Fruit fly (Drosophila melanogaster) whole organism, pupa: Measurements from ENCODE around the gene LysB.
A peak's percentile ranks its signal among the peaks of the same experiment; 100 is the strongest.

Source experiments
- CG14655 ChIP-seq: fragments of 200-800 bp; sonication (Bioruptor generic); optimal IDR thresholded peaks from 3 replicates; lab custom pipeline; 2017; ENCODE audit warnings: mild to moderate bottlenecking, missing biosample characterization, missing genetic modification reagents, missing genetic modification characterization
- CG9948 ChIP-seq: fragments of 200-800 bp; sonication (Bioruptor generic); optimal IDR thresholded peaks from 2 replicates; lab custom pipeline; 2018; ENCODE audit warnings: missing biosample characterization, mild to moderate bottlenecking, missing genetic modification characterization, moderate library complexity
- EcR ChIP-seq: fragments of 200-800 bp; sonication (Bioruptor generic); optimal IDR thresholded peaks from 3 replicates; lab custom pipeline; 2019; ENCODE audit warnings: missing biosample characterization, missing genetic modification characterization, mild to moderate bottlenecking, moderate library complexity, missing genetic modification reagents
- Ets98B ChIP-seq: fragments of 200-800 bp; sonication (Bioruptor generic); IDR thresholded peaks from 2 replicates; pipeline ENCODE4 v1.3.6; 2022; ENCODE audit warnings: missing biosample characterization, missing genetic modification characterization
- Pif1A ChIP-seq: fragments of 200-800 bp; sonication (Bioruptor generic); optimal IDR thresholded peaks from 3 replicates; lab custom pipeline; 2016; ENCODE audit warnings: missing biosample characterization, missing genetic modification characterization

DNA sequence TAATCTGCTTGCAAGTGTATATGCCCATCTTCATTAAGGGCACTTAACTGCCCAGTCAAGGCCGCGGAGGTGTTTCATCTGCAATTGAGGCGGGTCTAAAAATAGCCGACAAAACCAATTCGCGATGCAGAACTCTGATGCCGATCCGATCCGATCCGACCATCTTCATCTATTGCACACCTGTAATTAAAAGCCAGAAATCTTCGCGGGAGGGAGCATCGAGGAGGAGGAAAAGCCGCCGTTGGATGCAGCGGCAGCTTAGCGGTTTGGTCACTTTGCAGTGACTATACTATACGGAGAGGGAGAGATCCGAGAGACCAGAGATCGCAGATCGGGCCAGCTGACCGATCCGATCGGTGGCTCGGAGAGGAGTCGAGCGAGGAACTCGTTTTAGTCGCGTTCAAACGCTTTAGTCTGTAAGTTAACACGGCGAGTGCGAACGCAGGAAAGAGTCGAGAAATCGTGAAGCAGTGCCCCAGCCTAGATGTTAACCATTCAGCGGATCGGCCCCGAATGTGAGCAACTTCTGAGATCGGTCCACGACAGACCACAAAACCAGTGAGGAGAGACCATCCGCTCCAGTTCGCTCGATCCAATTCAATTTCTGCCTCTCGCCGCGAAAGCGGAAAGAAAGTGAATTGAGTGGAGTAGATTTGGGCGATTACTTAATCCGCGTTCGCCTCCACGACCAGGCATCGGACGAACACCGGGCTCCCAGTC is 49.0 kb downstream of the LysB start, which contains the start of gene tfc:
- TF ChIP-seq CG14655 (GFP tag; lab: Kevin White, UChicago) = no peak
- no peak for TF ChIP-seq CG9948 (tag; lab: Kevin White, UChicago)
- peak; percentile 61 for TF ChIP-seq EcR (GFP tag; lab: Kevin White, UChicago)
- TF ChIP-seq Ets98B (GFP tag; lab: Robert Waterston, UW) = peak; percentile 50; the same call in 1 of the 2 replicates
- peak; percentile 29 for TF ChIP-seq Pif1A (GFP tag; lab: Kevin White, UChicago)
